Worm (Caenorhabditis elegans): ENCODE data around the gene dlc-2.

DNA sequence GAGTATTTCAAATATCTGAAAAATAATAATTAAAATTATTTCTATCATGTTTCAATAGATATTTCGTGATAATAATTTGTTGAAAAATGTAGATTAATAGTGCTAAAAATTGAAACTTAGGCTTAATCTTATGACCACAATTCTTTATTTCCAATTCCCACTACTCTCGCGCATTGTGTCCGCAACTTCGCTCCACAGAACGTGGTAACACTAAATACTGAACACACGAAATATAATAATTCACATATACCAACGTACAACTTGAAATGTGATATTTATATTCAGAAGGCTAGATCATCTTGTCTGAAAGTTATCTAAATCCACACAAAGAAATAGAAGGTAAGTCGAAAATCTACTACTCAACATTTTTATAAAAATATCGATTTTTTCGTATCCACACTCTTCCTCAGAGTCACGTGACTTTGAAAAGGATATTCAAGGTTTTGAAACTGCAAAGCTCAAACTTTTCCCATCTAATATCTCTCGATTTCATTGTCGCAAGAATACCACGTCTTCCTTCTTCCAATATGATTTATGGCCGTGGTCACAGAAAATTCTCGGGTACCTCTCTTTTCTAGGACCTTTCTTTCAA, 45.4 kb upstream of the dlc-2 start, which contains the start of gene eri-12:
- no peak for TF ChIP-seq skn-1 (tag; optimal IDR thresholded peaks at IDR 0.05)
- no peak for TF ChIP-seq hmg-11 (tag; optimal IDR thresholded peaks at IDR 0.05)
- no peak for TF ChIP-seq nhr-11 (tag; optimal IDR thresholded peaks at IDR 0.05)
- TF ChIP-seq unc-62 (GFP tag; optimal IDR thresholded peaks at IDR 0.05): no peak
- TF ChIP-seq aly-2 (tag; optimal IDR thresholded peaks at IDR 0.05): no peak
- no peak for TF ChIP-seq elt-1 (tag; optimal IDR thresholded peaks at IDR 0.05)
- no peak for TF ChIP-seq lin-39 (tag; optimal IDR thresholded peaks at IDR 0.05)

Data from whole organism, L3 larva.